Fruit fly (Drosophila melanogaster) whole organism, prepupa: ENCODE measurements around the gene Axn.

Source experiments
- CG10631 ChIP-seq: fragments of 200-800 bp; sonication (Bioruptor generic); optimal IDR thresholded peaks from 2 replicates; lab custom pipeline; 2016; ENCODE audit warnings: missing biosample characterization, missing genetic modification characterization
- CG10669 ChIP-seq: fragments of 200-800 bp; sonication (Bioruptor generic); optimal IDR thresholded peaks from 3 replicates; lab custom pipeline; 2018; ENCODE audit warnings: missing biosample characterization, mild to moderate bottlenecking, missing genetic modification characterization, moderate library complexity
- CG15336 ChIP-seq: fragments of 200-800 bp; sonication (Bioruptor generic); IDR thresholded peaks from 2 replicates; pipeline ENCODE4 v1.3.6; 2022; ENCODE audit warnings: missing biosample characterization, missing genetic modification characterization
- CG1621 ChIP-seq: fragments of 200-800 bp; sonication (Bioruptor generic); optimal IDR thresholded peaks from 3 replicates; lab custom pipeline; 2018; ENCODE audit warnings: missing biosample characterization, mild to moderate bottlenecking, missing genetic modification characterization
- CG16779 ChIP-seq: fragments of 200-800 bp; sonication (Bioruptor generic); optimal IDR thresholded peaks from 3 replicates; lab custom pipeline; 2017; ENCODE audit warnings: missing biosample characterization, mild to moderate bottlenecking, missing genetic modification characterization
- CG3032 ChIP-seq: fragments of 200-800 bp; optimal IDR thresholded peaks from 2 replicates; lab custom pipeline; 2019; ENCODE audit warnings: missing biosample characterization, mild to moderate bottlenecking, missing genetic modification characterization, moderate library complexity
- CG31627 ChIP-seq: fragments of 200-800 bp; sonication (Bioruptor generic); optimal IDR thresholded peaks from 3 replicates; lab custom pipeline; 2016; ENCODE audit warnings: missing biosample characterization, missing genetic modification characterization
- CG32006 ChIP-seq: fragments of 200-800 bp; sonication (Bioruptor generic); optimal IDR thresholded peaks from 3 replicates; lab custom pipeline; 2017; ENCODE audit warnings: missing biosample characterization, mild to moderate bottlenecking, missing genetic modification characterization
- CG34406 ChIP-seq: fragments of 200-800 bp; sonication (Bioruptor generic); optimal IDR thresholded peaks from 3 replicates; lab custom pipeline; 2016; ENCODE audit warnings: missing biosample characterization, missing genetic modification characterization
- CG4318 ChIP-seq: fragments of 200-800 bp; sonication (Bioruptor generic); optimal IDR thresholded peaks from 3 replicates; lab custom pipeline; 2017; ENCODE audit warnings: missing biosample characterization, mild to moderate bottlenecking, missing genetic modification characterization
- CG6163 ChIP-seq: fragments of 200-800 bp; sonication (Bioruptor generic); IDR thresholded peaks from 3 replicates; pipeline ENCODE4 v1.3.6; 2022; ENCODE audit warnings: missing biosample characterization, missing genetic modification characterization
- CG6276 ChIP-seq: fragments of 200-800 bp; sonication (Bioruptor generic); optimal IDR thresholded peaks from 2 replicates; lab custom pipeline; 2017; ENCODE audit warnings: missing biosample characterization, mild to moderate bottlenecking, missing genetic modification characterization
- CG6792 ChIP-seq: fragments of 200-800 bp; sonication (Bioruptor generic); optimal IDR thresholded peaks from 3 replicates; lab custom pipeline; 2016; ENCODE audit warnings: missing biosample characterization, missing genetic modification characterization
- CG6808 ChIP-seq: fragments of 200-800 bp; sonication (Bioruptor generic); optimal IDR thresholded peaks from 3 replicates; lab custom pipeline; 2017; ENCODE audit warnings: missing biosample characterization, missing genetic modification characterization, mild to moderate bottlenecking, moderate library complexity, missing genetic modification reagents
- CG7368 ChIP-seq: fragments of 200-800 bp; sonication (Bioruptor generic); optimal IDR thresholded peaks from 3 replicates; lab custom pipeline; 2016; ENCODE audit warnings: missing biosample characterization, missing genetic modification characterization
- CG8119 ChIP-seq: fragments of 200-800 bp; sonication (Bioruptor generic); IDR thresholded peaks from 3 replicates; pipeline ENCODE4 v1.3.6; 2022; ENCODE audit warnings: missing biosample characterization, missing genetic modification characterization
- CG8319 ChIP-seq: fragments of 200-800 bp; sonication (Bioruptor generic); optimal IDR thresholded peaks from 3 replicates; lab custom pipeline; 2016; ENCODE audit warnings: missing biosample characterization, missing genetic modification characterization
- CG8632 ChIP-seq: fragments of 200-800 bp; sonication (Bioruptor generic); optimal IDR thresholded peaks from 3 replicates; lab custom pipeline; 2016; ENCODE audit warnings: missing biosample characterization, missing genetic modification characterization
- CG9139 ChIP-seq: fragments of 200-800 bp; sonication (Bioruptor generic); optimal IDR thresholded peaks from 3 replicates; lab custom pipeline; 2017; ENCODE audit warnings: missing biosample characterization, mild to moderate bottlenecking, missing genetic modification characterization
- Eip75B ChIP-seq: fragments of 200-800 bp; sonication (Bioruptor generic); optimal IDR thresholded peaks from 3 replicates; lab custom pipeline; 2016; ENCODE audit warnings: missing biosample characterization, missing genetic modification characterization
- Eip78C ChIP-seq: fragments of 200-800 bp; sonication (Bioruptor generic); peaks from one replicate; lab custom pipeline; 2016; ENCODE audit warnings: missing biosample characterization, missing genetic modification characterization
- Eip93F ChIP-seq: fragments of 200-800 bp; sonication (Bioruptor generic); optimal IDR thresholded peaks from 2 replicates; lab custom pipeline; 2016; ENCODE audit warnings: missing biosample characterization, mild to moderate bottlenecking, missing genetic modification characterization
- Ets21C ChIP-seq: fragments of 200-800 bp; sonication (Bioruptor generic); optimal IDR thresholded peaks from 3 replicates; lab custom pipeline; 2016; ENCODE audit warnings: missing biosample characterization, missing genetic modification characterization
- Ets96B ChIP-seq: fragments of 200-800 bp; optimal IDR thresholded peaks from 2 replicates; lab custom pipeline; 2019; ENCODE audit warnings: missing biosample characterization, mild to moderate bottlenecking, missing genetic modification characterization, moderate library complexity
- Gug ChIP-seq: fragments of 200-800 bp; sonication (Bioruptor generic); IDR thresholded peaks from 2 replicates; pipeline ENCODE4 v1.3.6; 2022; ENCODE audit warnings: missing biosample characterization, missing genetic modification characterization
- Hr38 ChIP-seq: sonication (Bioruptor generic); optimal IDR thresholded peaks from 2 replicates; lab custom pipeline; 2016; ENCODE audit warnings: missing biosample characterization, missing genetic modification characterization
- Hr39 ChIP-seq: fragments of 200-800 bp; sonication (Bioruptor generic); optimal IDR thresholded peaks from 2 replicates; lab custom pipeline; 2016; ENCODE audit warnings: missing biosample characterization, missing genetic modification characterization
- Hr4 ChIP-seq: fragments of 200-800 bp; sonication (Bioruptor generic); optimal IDR thresholded peaks from 3 replicates; lab custom pipeline; 2016; ENCODE audit warnings: missing biosample characterization, missing genetic modification characterization
- Met ChIP-seq: fragments of 200-800 bp; sonication (Bioruptor generic); optimal IDR thresholded peaks from 3 replicates; lab custom pipeline; 2016; ENCODE audit warnings: missing biosample characterization, missing genetic modification characterization
- OdsH ChIP-seq: fragments of 200-800 bp; sonication (Bioruptor generic); optimal IDR thresholded peaks from 3 replicates; lab custom pipeline; 2016; ENCODE audit warnings: missing biosample characterization, missing genetic modification characterization
- Sox15 ChIP-seq: fragments of 200-800 bp; sonication (Bioruptor generic); optimal IDR thresholded peaks from 3 replicates; lab custom pipeline; 2016; ENCODE audit warnings: missing biosample characterization, missing genetic modification characterization
- achi ChIP-seq: fragments of 200-800 bp; sonication (Bioruptor generic); optimal IDR thresholded peaks from 3 replicates; lab custom pipeline; 2016; ENCODE audit warnings: missing biosample characterization, missing genetic modification characterization
- dac ChIP-seq: fragments of 200-800 bp; sonication (Bioruptor generic); optimal IDR thresholded peaks from 2 replicates; lab custom pipeline; 2017; ENCODE audit warnings: missing biosample characterization, mild to moderate bottlenecking, missing genetic modification characterization
- dsx ChIP-seq: fragments of 200-800 bp; optimal IDR thresholded peaks from 3 replicates; lab custom pipeline; 2019; ENCODE audit warnings: missing biosample characterization, mild to moderate bottlenecking, missing genetic modification characterization, moderate library complexity; ENCODE audit not compliant: poor library complexity, severe bottlenecking
- eg ChIP-seq: fragments of 200-800 bp; sonication (Bioruptor generic); IDR thresholded peaks from 3 replicates; pipeline ENCODE4 v1.3.6; 2022; ENCODE audit warnings: missing biosample characterization, missing genetic modification characterization
- esn ChIP-seq: fragments of 200-800 bp; sonication (Bioruptor generic); optimal IDR thresholded peaks from 2 replicates; lab custom pipeline; 2016; ENCODE audit warnings: missing biosample characterization, mild to moderate bottlenecking, missing genetic modification characterization, moderate library complexity
- fd59A ChIP-seq: fragments of 200-800 bp; sonication (Bioruptor generic); optimal IDR thresholded peaks from 2 replicates; lab custom pipeline; 2017; ENCODE audit warnings: missing biosample characterization, mild to moderate bottlenecking, missing genetic modification characterization, missing genetic modification reagents
- lz ChIP-seq: fragments of 200-800 bp; sonication (Bioruptor generic); optimal IDR thresholded peaks from 3 replicates; lab custom pipeline; 2016; ENCODE audit warnings: missing biosample characterization, missing genetic modification characterization
- net ChIP-seq: fragments of 200-800 bp; sonication (Bioruptor generic); optimal IDR thresholded peaks from 3 replicates; lab custom pipeline; 2016; ENCODE audit warnings: missing biosample characterization, missing genetic modification characterization
- pdm3 ChIP-seq: fragments of 200-800 bp; sonication (Bioruptor generic); optimal IDR thresholded peaks from 3 replicates; lab custom pipeline; 2016; ENCODE audit warnings: missing biosample characterization, missing genetic modification characterization
- salr ChIP-seq, 2 experiments: fragments of 200-800 bp; sonication (Bioruptor generic); optimal IDR thresholded peaks; 3 replicates each; lab custom pipeline; 2016 to 2018; ENCODE audit warnings: missing biosample characterization in 2 of 2, missing genetic modification characterization in 2 of 2, mild to moderate bottlenecking in 1 of 2
- spab ChIP-seq: fragments of 200-800 bp; sonication (Bioruptor generic); optimal IDR thresholded peaks from 2 replicates; lab custom pipeline; 2017; ENCODE audit warnings: missing biosample characterization, mild to moderate bottlenecking, missing genetic modification characterization, missing genetic modification reagents
- ss ChIP-seq, 2 experiments: fragments of 200-800 bp; sonication (Bioruptor generic); optimal IDR thresholded peaks; 2 replicates in 1 of 2; 3 replicates in 1 of 2; lab custom pipeline; 2017 to 2018; ENCODE audit warnings: mild to moderate bottlenecking in 2 of 2, missing biosample characterization in 2 of 2, missing genetic modification characterization in 2 of 2, moderate library complexity in 1 of 2
- svp ChIP-seq: fragments of 200-800 bp; sonication (Bioruptor generic); peaks from one replicate; lab custom pipeline; 2016; ENCODE audit warnings: missing biosample characterization, missing genetic modification characterization
- topi ChIP-seq: fragments of 200-800 bp; sonication (Bioruptor generic); optimal IDR thresholded peaks from 3 replicates; lab custom pipeline; 2016; ENCODE audit warnings: missing biosample characterization, missing genetic modification characterization

Gene Axn

DNA sequence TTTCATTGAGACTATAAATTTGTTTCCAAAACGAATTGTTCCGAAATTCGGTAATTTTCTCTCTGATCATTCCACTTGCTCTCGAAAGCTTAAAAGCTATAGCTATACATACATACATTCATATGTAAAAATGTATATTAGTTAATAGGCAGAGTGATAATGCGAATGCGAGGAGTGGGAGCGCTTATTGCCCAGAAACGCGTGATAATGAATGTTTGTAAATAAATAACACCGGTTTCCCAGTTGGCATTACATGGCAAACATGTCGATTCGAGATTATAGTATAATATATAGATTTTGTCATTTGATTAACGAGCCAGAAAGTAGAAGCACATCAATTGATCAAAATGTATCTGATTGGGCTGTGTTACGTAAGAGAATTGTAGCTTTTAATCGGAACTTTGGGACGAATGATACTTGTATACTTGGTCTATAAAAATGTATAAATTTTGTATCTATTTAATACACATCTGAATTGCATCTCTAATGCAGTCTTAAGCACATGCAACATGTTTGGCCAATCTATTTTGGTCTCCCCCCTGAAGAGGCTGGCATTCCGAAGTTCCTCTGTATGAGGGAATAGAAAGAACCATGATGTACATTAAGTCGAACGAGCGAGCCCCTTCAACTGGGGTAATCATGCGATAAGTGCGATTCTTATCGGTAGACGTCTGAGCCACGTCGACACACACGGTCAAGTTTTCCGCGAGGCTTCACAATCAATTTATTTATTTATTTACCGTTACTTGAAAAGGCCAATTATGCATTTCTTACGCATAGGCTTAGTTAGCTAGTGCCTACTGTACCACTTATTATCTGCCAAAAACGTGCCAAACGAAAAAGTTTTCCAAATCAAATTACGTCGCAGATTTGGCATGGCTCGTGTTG, 9.8 kb upstream of the Axn start (continued):
- no peak for TF ChIP-seq Gug (GFP tag; lab: Robert Waterston, UW)
- TF ChIP-seq pdm3, result no peak
- no peak for TF ChIP-seq CG7368 (GFP tag; lab: Kevin White, UChicago)
- peak; percentile 23 for TF ChIP-seq net (GFP tag; lab: Kevin White, UChicago)
- no peak for TF ChIP-seq dsx (GFP tag; lab: Kevin White, UChicago)
- no peak for TF ChIP-seq CG34406 (GFP tag; lab: Kevin White, UChicago)
- TF ChIP-seq svp (GFP tag; lab: Kevin White, UChicago), result peak; percentile 44
- TF ChIP-seq Sox15 (GFP tag; lab: Kevin White, UChicago), result no peak
- no peak for TF ChIP-seq CG10631 (GFP tag; lab: Kevin White, UChicago)
- no peak for TF ChIP-seq fd59A (GFP tag; lab: Kevin White, UChicago)
- no peak for TF ChIP-seq CG6276 (GFP tag; lab: Kevin White, UChicago)
- no peak for TF ChIP-seq spab (GFP tag; lab: Kevin White, UChicago)
- peak in 1 of 2 experiments; percentile 13 for TF ChIP-seq salr (GFP tag; optimal IDR thresholded peaks at IDR 0.05; lab: Kevin White, UChicago)
- peak; percentile 32 for TF ChIP-seq achi (GFP tag; lab: Kevin White, UChicago)
- TF ChIP-seq CG31627 (GFP tag; lab: Kevin White, UChicago), result peak; percentile 17
- no peak for TF ChIP-seq CG8319 (GFP tag; lab: Kevin White, UChicago)
- TF ChIP-seq eg (GFP tag; lab: Robert Waterston, UW), result peak; percentile 62
- peak; percentile 25 for TF ChIP-seq OdsH (GFP tag; lab: Kevin White, UChicago)
- TF ChIP-seq topi (GFP tag; lab: Kevin White, UChicago), result no peak
- no peak for TF ChIP-seq CG8632
- TF ChIP-seq CG10669 (GFP tag; lab: Kevin White, UChicago), result no peak
- TF ChIP-seq dac, result no peak
- TF ChIP-seq CG3032 (tag; lab: Kevin White, UChicago), result no peak
- peak; percentile 46; the same call in 1 of the 3 replicates for TF ChIP-seq CG8119
- TF ChIP-seq Met (GFP tag; lab: Kevin White, UChicago), result no peak
- no peak for TF ChIP-seq Hr38 (GFP tag; lab: Kevin White, UChicago)

- TF ChIP-seq Eip75B (GFP tag; lab: Kevin White, UChicago), result no peak
- TF ChIP-seq esn (GFP tag; lab: Kevin White, UChicago), result no peak
- peak; percentile 46 for TF ChIP-seq Ets96B (tag; lab: Kevin White, UChicago)
- no peak for TF ChIP-seq lz (GFP tag; lab: Kevin White, UChicago)
- no peak for TF ChIP-seq Hr4 (GFP tag; lab: Kevin White, UChicago)
- no peak for TF ChIP-seq Hr38 (GFP tag; lab: Kevin White, UChicago)
- TF ChIP-seq CG6792 (GFP tag; lab: Kevin White, UChicago), result no peak
- TF ChIP-seq topi (GFP tag; lab: Kevin White, UChicago), result peak; percentile 36
- no peak for TF ChIP-seq CG7368 (GFP tag; lab: Kevin White, UChicago)
- peak; percentile 40; the same call in 1 of the 2 replicates for TF ChIP-seq CG15336 (GFP tag; lab: Robert Waterston, UW)
- no peak for TF ChIP-seq CG8632
- TF ChIP-seq Eip78C (GFP tag; lab: Kevin White, UChicago), result peak; percentile 71
- TF ChIP-seq svp (GFP tag; lab: Kevin White, UChicago), result peak; percentile 77
- TF ChIP-seq CG6808, result peak; percentile 88
- TF ChIP-seq CG9139 (GFP tag; lab: Kevin White, UChicago), result peak; percentile 93
- peak; percentile 72 for TF ChIP-seq dsx (GFP tag; lab: Kevin White, UChicago)
- peak; percentile 67 for TF ChIP-seq CG10669 (GFP tag; lab: Kevin White, UChicago)
- peak; percentile 49 for TF ChIP-seq CG1621 (tag; lab: Kevin White, UChicago)
- TF ChIP-seq ss (GFP tag; optimal IDR thresholded peaks at IDR 0.05; lab: Kevin White, UChicago), result peak; percentile 88 to 90
- peak; percentile 47; the same call in 2 of the 3 replicates for TF ChIP-seq CG8119
- TF ChIP-seq CG16779 (tag; lab: Kevin White, UChicago), result peak; percentile 75
- TF ChIP-seq achi (GFP tag; lab: Kevin White, UChicago), result peak; percentile 18
- peak; percentile 77 for TF ChIP-seq spab (GFP tag; lab: Kevin White, UChicago)
- TF ChIP-seq net (GFP tag; lab: Kevin White, UChicago), result peak; percentile 50
- no peak for TF ChIP-seq CG10631 (GFP tag; lab: Kevin White, UChicago)
- no peak for TF ChIP-seq CG34406 (GFP tag; lab: Kevin White, UChicago)
- peak in 1 of 2 experiments; percentile 16 for TF ChIP-seq salr (GFP tag; optimal IDR thresholded peaks at IDR 0.05; lab: Kevin White, UChicago)
- no peak for TF ChIP-seq CG32006 (GFP tag; lab: Kevin White, UChicago)
- TF ChIP-seq Ets21C (GFP tag; lab: Kevin White, UChicago), result no peak
- TF ChIP-seq CG6163 (GFP tag; lab: Robert Waterston, UW), result no peak; the same call in 2 of the 3 replicates
- TF ChIP-seq Hr39 (GFP tag; lab: Kevin White, UChicago), result no peak
- TF ChIP-seq CG3032 (tag; lab: Kevin White, UChicago), result no peak
- TF ChIP-seq dac, result no peak
- peak; percentile 7 for TF ChIP-seq Met (GFP tag; lab: Kevin White, UChicago)
- TF ChIP-seq Gug (GFP tag; lab: Robert Waterston, UW), result no peak
- TF ChIP-seq CG4318 (GFP tag; lab: Kevin White, UChicago), result no peak
- peak; percentile 2 for TF ChIP-seq Eip93F (GFP tag; lab: Kevin White, UChicago)
Observed at dm6 chr3R:30013909-30014308, 8.7 kb upstream of the Axn start.
